Worm (Caenorhabditis elegans) whole organism, L4 larva: Measurements from ENCODE around the gene clec-233.

Experiments used
- R02D3.7 ChIP-seq: fragments of 150-350 bp; sonication (generic microtip); optimal IDR thresholded peaks from 3 replicates; lab custom pipeline; 2014; ENCODE audit warnings: missing biosample characterization, missing genetic modification characterization
- ZK337.2 ChIP-seq: fragments of 200-800 bp; sonication (Bioruptor generic); IDR thresholded peaks from 2 replicates; pipeline ENCODE4 v1.3.6; 2022; ENCODE audit warnings: missing genetic modification reagents, missing genetic modification characterization, missing compliant biosample characterization
- ceh-82 ChIP-seq: sonication (generic microtip); optimal IDR thresholded peaks from 2 replicates; lab custom pipeline; 2017; ENCODE audit warnings: missing biosample characterization, missing genetic modification characterization
- lin-39 ChIP-seq: fragments of 150-350 bp; optimal IDR thresholded peaks from 2 replicates; lab custom pipeline; 2014; ENCODE audit warnings: missing biosample characterization, missing genetic modification reagents, missing genetic modification characterization
- lsy-2 ChIP-seq, 2 experiments: fragments of 150-350 bp in 1 of 2; sonication (generic microtip) in 1 of 2; optimal IDR thresholded peaks; 2 replicates each; lab custom pipeline; 2014 to 2017; ENCODE audit warnings: missing biosample characterization in 2 of 2, missing genetic modification characterization in 2 of 2
- mdl-1 ChIP-seq, 2 experiments: fragments of 150-350 bp in 1 of 2; sonication (generic microtip) in 1 of 2; optimal IDR thresholded peaks; 2 replicates each; lab custom pipeline; 2014 to 2017; ENCODE audit warnings: missing biosample characterization in 2 of 2, missing genetic modification characterization in 2 of 2
- pha-4 ChIP-seq, 2 experiments: fragments of 150-350 bp in 1 of 2; fragments of 200-800 bp in 1 of 2; sonication (Bioruptor generic) in 1 of 2; IDR thresholded peaks in 1 of 2; optimal IDR thresholded peaks in 1 of 2; 2 replicates each; pipeline versions ENCODE4 v1.3.6 to Lab custom; 2014 to 2022; ENCODE audit warnings: missing genetic modification characterization in 2 of 2, missing genetic modification reagents in 2 of 2, missing biosample characterization in 1 of 2, missing compliant biosample characterization in 1 of 2
- saeg-2 ChIP-seq: fragments of 200-800 bp; sonication (Bioruptor generic); IDR thresholded peaks from 2 replicates; pipeline ENCODE4 v1.3.6; 2022; ENCODE audit warnings: missing genetic modification reagents, missing genetic modification characterization, missing compliant biosample characterization
- snpc-4 ChIP-seq: fragments of 150-350 bp; optimal IDR thresholded peaks from 2 replicates; lab custom pipeline; 2014; ENCODE audit warnings: missing biosample characterization, missing genetic modification characterization
- unc-39 ChIP-seq: sonication (generic microtip); optimal IDR thresholded peaks from 2 replicates; lab custom pipeline; 2017; ENCODE audit warnings: missing biosample characterization, missing genetic modification characterization
- unc-62 ChIP-seq, 3 experiments: fragments of 150-350 bp in 1 of 3; sonication (generic microtip); optimal IDR thresholded peaks in 2 of 3; peaks in 1 of 3; 1 replicate in 1 of 3; 2 replicates in 2 of 3; lab custom pipeline; 2014 to 2017; ENCODE audit warnings: missing biosample characterization in 3 of 3, missing genetic modification characterization in 3 of 3, missing genetic modification reagents in 3 of 3, missing genotype in 1 of 3
- zag-1 ChIP-seq: fragments of 150-350 bp; optimal IDR thresholded peaks from 2 replicates; lab custom pipeline; 2014; ENCODE audit warnings: missing biosample characterization, missing genetic modification characterization
- ztf-11 ChIP-seq: fragments of 150-350 bp; optimal IDR thresholded peaks from 2 replicates; lab custom pipeline; 2014; ENCODE audit warnings: missing biosample characterization, missing genetic modification characterization

ce11 chrV:16233624-16234023 is at the start of gene clec-233:
- TF ChIP-seq zag-1 (tag; lab: Kevin White, UChicago) (no peak), unc-39 (tag; lab: Kevin White, UChicago) (no peak), pha-4 (GFP tag; IDR thresholded peaks at IDR 0.05; lab: Robert Waterston, UW) (no peak), pha-4 (tag; optimal IDR thresholded peaks at IDR 0.05; lab: Kevin White, UChicago) (no peak), R02D3.7 (tag; lab: Kevin White, UChicago) (no peak), ztf-11 (tag; lab: Kevin White, UChicago) (no peak), lin-39 (tag; lab: Kevin White, UChicago) (no peak), snpc-4 (no peak), lsy-2 (tag; optimal IDR thresholded peaks at IDR 0.05; lab: Kevin White, UChicago) (no peak), ZK337.2 (no peak), unc-62 (GFP tag; optimal IDR thresholded peaks at IDR 0.05 in 1 of 2; lab: Kevin White, UChicago) (no peak), unc-62 (tag; optimal IDR thresholded peaks at IDR 0.05; lab: Kevin White, UChicago) (no peak), ceh-82 (tag; lab: Kevin White, UChicago) (no peak), mdl-1 (tag; optimal IDR thresholded peaks at IDR 0.05; lab: Kevin White, UChicago) (no peak), saeg-2 (GFP tag; lab: Robert Waterston, UW) (no peak)
